Worm (Caenorhabditis elegans) whole organism, L4 larva: ENCODE measurements around the gene nhr-106.

Experiments
- Y48G9A.11 ChIP-seq: fragments of 200-800 bp; sonication (Bioruptor generic); IDR thresholded peaks from 2 replicates; pipeline ENCODE4 v1.3.6; 2022; ENCODE audit warnings: missing genetic modification reagents, missing genetic modification characterization, missing compliant biosample characterization
- ZK337.2 ChIP-seq: fragments of 200-800 bp; sonication (Bioruptor generic); IDR thresholded peaks from 2 replicates; pipeline ENCODE4 v1.3.6; 2022; ENCODE audit warnings: missing genetic modification reagents, missing genetic modification characterization, missing compliant biosample characterization
- ZK546.5 ChIP-seq, 2 experiments: sonication (generic microtip); optimal IDR thresholded peaks; 2 replicates each; lab custom pipeline; 2017; ENCODE audit warnings: missing biosample characterization in 2 of 2, missing genetic modification characterization in 2 of 2
- aha-1 ChIP-seq: fragments of 150-350 bp; peaks from one replicate; lab custom pipeline; 2014; ENCODE audit warnings: missing biosample characterization, missing genetic modification characterization
- aly-2 ChIP-seq: sonication (generic microtip); optimal IDR thresholded peaks from 2 replicates; lab custom pipeline; 2018; ENCODE audit warnings: missing biosample characterization, missing genetic modification characterization
- ama-1 ChIP-seq: fragments of 150-350 bp; optimal IDR thresholded peaks from 2 replicates; lab custom pipeline; 2014; ENCODE audit warnings: inconsistent platforms, mixed read lengths
- attf-4 ChIP-seq: sonication (generic microtip); optimal IDR thresholded peaks from 3 replicates; lab custom pipeline; 2017; ENCODE audit warnings: missing biosample characterization, missing genetic modification characterization
- ceh-20 ChIP-seq: fragments of 200-800 bp; sonication (Bioruptor generic); IDR thresholded peaks from 2 replicates; pipeline ENCODE4 v1.3.6; 2022; ENCODE audit warnings: missing genetic modification reagents, missing genetic modification characterization, missing compliant biosample characterization
- ceh-32 ChIP-seq: sonication (generic microtip); optimal IDR thresholded peaks from 2 replicates; lab custom pipeline; 2016; ENCODE audit warnings: mild to moderate bottlenecking, missing genetic modification characterization, missing compliant biosample characterization; ENCODE audit not compliant: poor library complexity
- ceh-82 ChIP-seq: sonication (generic microtip); optimal IDR thresholded peaks from 2 replicates; lab custom pipeline; 2017; ENCODE audit warnings: missing biosample characterization, missing genetic modification characterization
- ces-1 ChIP-seq: fragments of 150-350 bp; sonication (generic microtip); optimal IDR thresholded peaks from 4 replicates; lab custom pipeline; 2014; ENCODE audit warnings: missing biosample characterization, missing genetic modification reagents, missing genetic modification characterization
- cey-2 ChIP-seq: sonication (generic microtip); optimal IDR thresholded peaks from 3 replicates; lab custom pipeline; 2017; ENCODE audit warnings: missing genetic modification characterization, mild to moderate bottlenecking, missing compliant biosample characterization, antibody characterized with exemption, borderline replicate concordance; ENCODE audit not compliant: insufficient read depth
- daf-16 ChIP-seq, 3 experiments: sonication (generic microtip); optimal IDR thresholded peaks; 2 replicates each; lab custom pipeline; 2016 to 2017; ENCODE audit warnings: missing genetic modification characterization in 3 of 3, missing genetic modification reagents in 3 of 3, mild to moderate bottlenecking in 2 of 3, missing compliant biosample characterization in 2 of 3, missing biosample characterization in 1 of 3, moderate library complexity in 1 of 3
- daf-19 ChIP-seq: fragments of 200-800 bp; sonication (Bioruptor generic); conservative IDR thresholded peaks from 2 replicates; pipeline ENCODE4 v1.3.6; 2022; ENCODE audit warnings: missing genetic modification characterization, missing compliant biosample characterization
- dmd-6 ChIP-seq: fragments of 200-800 bp; sonication (Bioruptor generic); IDR thresholded peaks from 2 replicates; pipeline ENCODE4 v1.3.6; 2022; ENCODE audit warnings: missing genetic modification reagents, missing genetic modification characterization, missing compliant biosample characterization
- dmd-8 ChIP-seq: fragments of 200-800 bp; sonication (Bioruptor generic); IDR thresholded peaks from 2 replicates; pipeline ENCODE4 v1.3.6; 2022; ENCODE audit warnings: missing genetic modification characterization, missing compliant biosample characterization
- dpl-1 ChIP-seq: fragments of 150-350 bp; optimal IDR thresholded peaks from 2 replicates; lab custom pipeline; 2014; ENCODE audit warnings: missing biosample characterization, missing genetic modification reagents, missing genetic modification characterization
- duxl-1 ChIP-seq: sonication (generic microtip); optimal IDR thresholded peaks from 2 replicates; lab custom pipeline; 2016; ENCODE audit warnings: mild to moderate bottlenecking, missing genetic modification characterization, moderate library complexity, missing compliant biosample characterization; ENCODE audit not compliant: poor library complexity
- dve-1 ChIP-seq: sonication (generic microtip); optimal IDR thresholded peaks from 2 replicates; lab custom pipeline; 2017; ENCODE audit warnings: antibody characterized with exemption, mild to moderate bottlenecking, missing genetic modification characterization, missing compliant biosample characterization; ENCODE audit not compliant: insufficient read depth
- egl-27 ChIP-seq: sonication (generic microtip); optimal IDR thresholded peaks from 3 replicates; lab custom pipeline; 2017; ENCODE audit warnings: missing biosample characterization, missing genetic modification reagents, missing genetic modification characterization
- hlh-30 ChIP-seq: sonication (generic microtip); optimal IDR thresholded peaks from 2 replicates; lab custom pipeline; 2017; ENCODE audit warnings: antibody characterized with exemption, mild to moderate bottlenecking, missing genetic modification characterization, missing compliant biosample characterization; ENCODE audit not compliant: insufficient read depth
- hmg-1.1 ChIP-seq: fragments of 200-800 bp; sonication (Bioruptor generic); IDR thresholded peaks from 2 replicates; pipeline ENCODE4 v1.3.6; 2022; ENCODE audit warnings: missing genetic modification reagents, missing genetic modification characterization, missing compliant biosample characterization
- jun-1 ChIP-seq: fragments of 150-350 bp; optimal IDR thresholded peaks from 2 replicates; lab custom pipeline; 2014; ENCODE audit warnings: missing biosample characterization, missing genetic modification reagents, missing genetic modification characterization
- lim-7 ChIP-seq: fragments of 200-800 bp; sonication (Bioruptor generic); IDR thresholded peaks from 2 replicates; pipeline ENCODE4 v1.3.6; 2022; ENCODE audit warnings: missing genetic modification characterization, missing compliant biosample characterization
- lin-15B ChIP-seq: fragments of 150-350 bp; sonication (generic microtip); optimal IDR thresholded peaks from 3 replicates; lab custom pipeline; 2014; ENCODE audit warnings: missing biosample characterization, missing genetic modification characterization
- lin-29 ChIP-seq: fragments of 200-800 bp; sonication (Bioruptor generic); IDR thresholded peaks from 2 replicates; pipeline ENCODE4 v1.3.6; 2022; ENCODE audit warnings: missing genetic modification reagents, missing genetic modification characterization, missing compliant biosample characterization
- lir-3 ChIP-seq: sonication (generic microtip); optimal IDR thresholded peaks from 2 replicates; lab custom pipeline; 2016; ENCODE audit warnings: mild to moderate bottlenecking, missing genetic modification characterization, missing compliant biosample characterization
- lsy-2 ChIP-seq, 2 experiments: fragments of 150-350 bp in 1 of 2; sonication (generic microtip) in 1 of 2; optimal IDR thresholded peaks; 2 replicates each; lab custom pipeline; 2014 to 2017; ENCODE audit warnings: missing biosample characterization in 2 of 2, missing genetic modification characterization in 2 of 2
- mdl-1 ChIP-seq, 2 experiments: fragments of 150-350 bp in 1 of 2; sonication (generic microtip) in 1 of 2; optimal IDR thresholded peaks; 2 replicates each; lab custom pipeline; 2014 to 2017; ENCODE audit warnings: missing biosample characterization in 2 of 2, missing genetic modification characterization in 2 of 2
- mep-1 ChIP-seq: fragments of 150-350 bp; sonication (generic microtip); optimal IDR thresholded peaks from 3 replicates; lab custom pipeline; 2014; ENCODE audit warnings: missing biosample characterization, missing genetic modification characterization
- mes-2 ChIP-seq: sonication (generic microtip); optimal IDR thresholded peaks from 2 replicates; lab custom pipeline; 2016; ENCODE audit warnings: missing genotype, mild to moderate bottlenecking, missing genetic modification characterization, missing compliant biosample characterization; ENCODE audit not compliant: poor library complexity, severe bottlenecking
- mxl-3 ChIP-seq: fragments of 200-800 bp; sonication (Bioruptor generic); optimal IDR thresholded peaks from 2 replicates; lab custom pipeline; 2018; ENCODE audit warnings: mild to moderate bottlenecking, missing genetic modification characterization, missing compliant biosample characterization
- nhr-10 ChIP-seq: fragments of 150-350 bp; optimal IDR thresholded peaks from 2 replicates; lab custom pipeline; 2014; ENCODE audit warnings: missing biosample characterization, missing genetic modification characterization
- nhr-102 ChIP-seq: sonication (generic microtip); optimal IDR thresholded peaks from 2 replicates; lab custom pipeline; 2016; ENCODE audit warnings: mild to moderate bottlenecking, missing genetic modification characterization, moderate library complexity, missing compliant biosample characterization
- nhr-11 ChIP-seq: fragments of 150-350 bp; optimal IDR thresholded peaks from 2 replicates; lab custom pipeline; 2014; ENCODE audit warnings: missing biosample characterization, missing genetic modification characterization
- nhr-25 ChIP-seq: sonication (generic microtip); optimal IDR thresholded peaks from 2 replicates; lab custom pipeline; 2017; ENCODE audit warnings: missing genetic modification characterization, mild to moderate bottlenecking, missing compliant biosample characterization, antibody characterized with exemption, moderate library complexity, borderline replicate concordance; ENCODE audit not compliant: insufficient read depth
- nhr-28 ChIP-seq: fragments of 150-350 bp; optimal IDR thresholded peaks from 2 replicates; lab custom pipeline; 2014; ENCODE audit warnings: missing biosample characterization, missing genetic modification characterization
- nhr-42 ChIP-seq: fragments of 200-800 bp; sonication (Bioruptor generic); IDR thresholded peaks from 2 replicates; pipeline ENCODE4 v1.3.6; 2022; ENCODE audit warnings: missing genetic modification characterization, missing compliant biosample characterization
- nhr-6 ChIP-seq: fragments of 150-350 bp; optimal IDR thresholded peaks from 2 replicates; lab custom pipeline; 2014; ENCODE audit warnings: missing biosample characterization, missing genetic modification characterization
- nhr-76 ChIP-seq: fragments of 150-350 bp; optimal IDR thresholded peaks from 2 replicates; lab custom pipeline; 2014; ENCODE audit warnings: missing biosample characterization, missing genetic modification characterization
- nhr-77 ChIP-seq: fragments of 150-350 bp; optimal IDR thresholded peaks from 2 replicates; lab custom pipeline; 2014; ENCODE audit warnings: missing biosample characterization, missing genetic modification characterization
- php-3 ChIP-seq: fragments of 200-800 bp; sonication (Bioruptor generic); IDR thresholded peaks from 2 replicates; pipeline ENCODE4 v1.3.6; 2022; ENCODE audit warnings: missing genetic modification reagents, missing genetic modification characterization, missing compliant biosample characterization
- spr-1 ChIP-seq: sonication (generic microtip); optimal IDR thresholded peaks from 2 replicates; lab custom pipeline; 2016; ENCODE audit warnings: mild to moderate bottlenecking, missing genetic modification characterization, missing compliant biosample characterization
- tag-97 ChIP-seq: fragments of 200-800 bp; sonication (Bioruptor generic); IDR thresholded peaks from 2 replicates; pipeline ENCODE4 v1.3.6; 2022; ENCODE audit warnings: missing genetic modification characterization, missing compliant biosample characterization
- unc-62 ChIP-seq, 3 experiments: fragments of 150-350 bp in 1 of 3; sonication (generic microtip); optimal IDR thresholded peaks in 2 of 3; peaks in 1 of 3; 1 replicate in 1 of 3; 2 replicates in 2 of 3; lab custom pipeline; 2014 to 2017; ENCODE audit warnings: missing biosample characterization in 3 of 3, missing genetic modification characterization in 3 of 3, missing genetic modification reagents in 3 of 3, missing genotype in 1 of 3
- zag-1 ChIP-seq: fragments of 150-350 bp; optimal IDR thresholded peaks from 2 replicates; lab custom pipeline; 2014; ENCODE audit warnings: missing biosample characterization, missing genetic modification characterization
- zip-11 ChIP-seq: fragments of 200-800 bp; sonication (Bioruptor generic); IDR thresholded peaks from 2 replicates; pipeline ENCODE4 v1.3.6; 2022; ENCODE audit warnings: missing genetic modification characterization, missing compliant biosample characterization
- zip-2 ChIP-seq: fragments of 150-350 bp; optimal IDR thresholded peaks from 2 replicates; lab custom pipeline; 2014; ENCODE audit warnings: missing biosample characterization, missing genetic modification characterization
- ztf-7 ChIP-seq: fragments of 150-350 bp; optimal IDR thresholded peaks from 2 replicates; lab custom pipeline; 2014; ENCODE audit warnings: missing biosample characterization, missing genetic modification characterization

Gene nhr-106

DNA sequence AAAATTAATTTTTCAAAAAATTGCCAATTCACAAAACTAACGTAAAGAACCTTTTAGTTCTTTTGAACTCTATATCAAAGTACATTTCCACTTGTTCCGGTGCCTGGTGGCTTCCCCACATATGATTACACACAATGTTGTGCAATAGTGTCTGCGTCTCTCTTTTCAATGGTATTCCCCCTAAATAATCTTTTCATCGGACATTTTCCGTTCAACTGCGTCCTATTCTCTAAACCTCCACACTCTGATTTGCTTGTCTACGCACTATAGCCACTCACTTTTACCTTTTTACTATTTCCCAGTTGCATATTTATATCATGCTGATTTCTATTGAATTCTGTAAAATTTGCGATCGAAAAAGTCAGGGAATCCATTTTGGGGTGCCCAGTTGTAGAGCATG is 42.6 kb downstream of the nhr-106 start, which contains the start of gene nhr-58 (continued):
- TF ChIP-seq php-3 (GFP tag; lab: Robert Waterston, UW) (no peak), nhr-42 (no peak), daf-19 (GFP tag; lab: Robert Waterston, UW) (no peak), spr-1 (tag; lab: Kevin White, UChicago) (no peak), nhr-10 (tag; lab: Kevin White, UChicago) (peak; percentile 59), nhr-28 (peak; percentile 98), mxl-3 (GFP tag; lab: Kevin White, UChicago) (peak; percentile 56), duxl-1 (peak; percentile 32), lsy-2 (tag; optimal IDR thresholded peaks at IDR 0.05; lab: Kevin White, UChicago) (peak in 1 of 2 experiments; percentile 35), dmd-6 (GFP tag; lab: Robert Waterston, UW) (peak; percentile 97), ama-1 (lab: Kevin White, UChicago) (no peak), lir-3 (tag; lab: Kevin White, UChicago) (no peak), nhr-77 (tag; lab: Kevin White, UChicago) (peak; percentile 92), nhr-11 (tag; lab: Kevin White, UChicago) (peak; percentile 69), jun-1 (tag; lab: Kevin White, UChicago) (peak; percentile 53), dmd-8 (no peak), unc-62 (GFP tag; optimal IDR thresholded peaks at IDR 0.05 in 1 of 2; lab: Kevin White, UChicago) (no peak), unc-62 (tag; optimal IDR thresholded peaks at IDR 0.05; lab: Kevin White, UChicago) (no peak), lin-15B (tag; lab: Kevin White, UChicago) (no peak), ceh-82 (tag; lab: Kevin White, UChicago) (no peak), attf-4 (tag; lab: Kevin White, UChicago) (no peak), ZK337.2 (GFP tag; lab: Robert Waterston, UW) (no peak), daf-16 (GFP tag; optimal IDR thresholded peaks at IDR 0.05; lab: Kevin White, UChicago) (no peak), daf-16 (tag; optimal IDR thresholded peaks at IDR 0.05; lab: Kevin White, UChicago) (peak; percentile 63), ZK546.5 (tag; optimal IDR thresholded peaks at IDR 0.05; lab: Kevin White, UChicago) (no peak), aha-1 (no peak), ztf-7 (tag; lab: Kevin White, UChicago) (peak; percentile 77), dpl-1 (GFP tag; lab: Kevin White, UChicago) (peak; percentile 16), zip-2 (tag; lab: Kevin White, UChicago) (peak; percentile 98), hmg-1.1 (0 out of 2 replicates have a peak, but pooled peaks have one; percentile 28), Y48G9A.11 (GFP tag; lab: Robert Waterston, UW) (no peak), mes-2 (tag; lab: Kevin White, UChicago) (peak; percentile 76), nhr-25 (tag; lab: Kevin White, UChicago) (peak; percentile 59), nhr-76 (tag; lab: Kevin White, UChicago) (peak; percentile 32), mdl-1 (tag; optimal IDR thresholded peaks at IDR 0.05; lab: Kevin White, UChicago) (peak; percentile 74 to 86), ces-1 (GFP tag; lab: Kevin White, UChicago) (no peak)

DNA sequence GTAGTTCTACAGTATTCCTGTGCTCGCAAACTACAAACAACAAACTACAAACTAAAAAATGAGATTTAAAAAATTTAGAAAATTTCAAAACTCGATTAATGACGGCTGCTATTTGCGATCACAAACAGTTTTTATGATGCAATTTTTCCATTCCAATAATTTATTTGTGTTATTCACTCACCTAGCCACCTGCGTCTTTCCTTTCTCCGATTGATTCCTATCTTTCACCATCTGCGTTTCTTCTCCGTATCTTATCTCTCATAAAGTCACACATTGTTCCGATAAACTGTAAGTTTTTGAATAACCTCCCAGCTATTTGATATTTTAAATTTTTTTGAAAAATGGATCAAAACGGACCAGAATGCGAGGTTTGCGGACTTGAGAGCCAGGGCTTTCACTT is 44.8 kb downstream of the nhr-106 start, which contains the start of gene nhr-132:
nhr-132 (plus strand) TSS at position 271 of the 400 bp plus-strand sequence.
- TF ChIP-seq egl-27 (tag; lab: Kevin White, UChicago) (no peak), mep-1 (tag; lab: Kevin White, UChicago) (peak; percentile 23), Y48G9A.11 (GFP tag; lab: Robert Waterston, UW) (no peak), lin-29 (GFP tag; lab: Robert Waterston, UW) (no peak), lim-7 (GFP tag; lab: Robert Waterston, UW) (no peak), ceh-32 (tag; lab: Kevin White, UChicago) (no peak), hlh-30 (tag; lab: Kevin White, UChicago) (peak; percentile 43), ceh-82 (tag; lab: Kevin White, UChicago) (no peak), lsy-2 (tag; optimal IDR thresholded peaks at IDR 0.05; lab: Kevin White, UChicago) (peak in 1 of 2 experiments; percentile 55), ZK337.2 (GFP tag; lab: Robert Waterston, UW) (no peak), tag-97 (no peak), cey-2 (tag; lab: Kevin White, UChicago) (no peak), zag-1 (no peak), dve-1 (tag; lab: Kevin White, UChicago) (peak; percentile 74), duxl-1 (peak; percentile 34), nhr-102 (tag; lab: Kevin White, UChicago) (peak; percentile 64), nhr-77 (tag; lab: Kevin White, UChicago) (peak; percentile 8), daf-16 (GFP tag; optimal IDR thresholded peaks at IDR 0.05; lab: Kevin White, UChicago) (no peak), daf-16 (tag; optimal IDR thresholded peaks at IDR 0.05; lab: Kevin White, UChicago) (peak; percentile 80), ceh-20 (GFP tag; lab: Robert Waterston, UW) (no peak), zip-11 (GFP tag; lab: Robert Waterston, UW) (no peak), nhr-6 (no peak), aly-2 (tag; lab: Kevin White, UChicago) (no peak)
